Fruit fly (Drosophila melanogaster): ENCODE measurements around the gene CG32572.

DNA sequence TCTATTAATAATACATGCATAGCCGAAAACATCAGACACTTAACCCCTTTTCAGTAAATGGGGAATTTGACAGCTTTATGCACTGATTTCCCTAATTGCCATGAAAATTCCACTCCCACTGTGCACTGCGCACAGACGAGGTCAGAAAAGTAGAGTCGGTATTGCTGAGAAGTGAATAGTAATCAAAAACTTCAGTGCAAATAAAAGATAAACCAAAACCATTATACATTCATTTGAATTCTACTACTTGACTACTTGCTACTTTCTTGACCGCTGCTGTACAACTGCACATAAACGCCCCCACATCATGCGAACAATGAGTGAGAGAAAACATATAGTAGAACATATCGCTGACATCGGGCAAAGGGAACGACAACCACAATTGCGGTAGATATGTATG lies 29.5 kb upstream of the CG32572 start:
- TF ChIP-seq GATAe (GFP tag; conservative IDR thresholded peaks at IDR 0.05) = no peak
- TF ChIP-seq ase (GFP tag; IDR thresholded peaks at IDR 0.05) = peak; percentile 79; the same call in 2 of the 3 replicates
- no peak for TF ChIP-seq vnd (GFP tag; IDR thresholded peaks at IDR 0.05; ENCODE audit: partially characterized antibody)
- peak; percentile 79 for TF ChIP-seq grau (tag; optimal IDR thresholded peaks at IDR 0.05)
- peak; percentile 45; the same call in 1 of the 2 replicates for TF ChIP-seq CG11085 (GFP tag; IDR thresholded peaks at IDR 0.05)
- peak; percentile 89 for TF ChIP-seq dmrt99B (tag; optimal IDR thresholded peaks at IDR 0.05)
- peak; percentile 78 for TF ChIP-seq Hr3 (GFP tag; optimal IDR thresholded peaks at IDR 0.05)
- TF ChIP-seq CG17359 (tag; optimal IDR thresholded peaks at IDR 0.05) = peak; percentile 89
- peak; percentile 64 for TF ChIP-seq en (GFP tag; optimal IDR thresholded peaks at IDR 0.05)
- no peak for TF ChIP-seq D19B (GFP tag; optimal IDR thresholded peaks at IDR 0.05)
- TF ChIP-seq tgo (GFP tag; IDR thresholded peaks at IDR 0.05) = peak; percentile 82
